Fruit fly (Drosophila melanogaster) whole organism, embryonic: ENCODE results near the gene CG6163.
A peak's percentile ranks its signal among the peaks of the same experiment; 100 is the strongest.

Experiments
- Adf1 ChIP-seq: fragments of 200-800 bp; sonication (Bioruptor generic); IDR thresholded peaks from 2 replicates; pipeline ENCODE4 v1.3.6; 2022; ENCODE audit warnings: missing biosample characterization, missing genetic modification characterization
- Atf-2 ChIP-seq: fragments of 200-800 bp; sonication (Bioruptor generic); optimal IDR thresholded peaks from 2 replicates; lab custom pipeline; 2016; ENCODE audit warnings: missing biosample characterization, missing genetic modification characterization
- BEAF-32 ChIP-seq: fragments of 200-800 bp; sonication (Bioruptor generic); optimal IDR thresholded peaks from 3 replicates; lab custom pipeline; 2017; ENCODE audit warnings: missing biosample characterization, missing genetic modification characterization, mild to moderate bottlenecking, moderate library complexity, missing genetic modification reagents
- CG10267 ChIP-seq: fragments of 200-800 bp; sonication (Bioruptor generic); optimal IDR thresholded peaks from 2 replicates; lab custom pipeline; 2018; ENCODE audit warnings: missing biosample characterization, mild to moderate bottlenecking, missing genetic modification characterization, moderate library complexity
- CG10274 ChIP-seq: fragments of 200-800 bp; sonication (Bioruptor generic); optimal IDR thresholded peaks from 3 replicates; lab custom pipeline; 2017; ENCODE audit warnings: missing biosample characterization, mild to moderate bottlenecking, missing genetic modification characterization
- CG10321 ChIP-seq: fragments of 200-800 bp; sonication (Bioruptor generic); IDR thresholded peaks from 2 replicates; pipeline ENCODE4 v1.3.6; 2022; ENCODE audit warnings: missing biosample characterization, missing genetic modification characterization
- CG11398 ChIP-seq: fragments of 200-800 bp; sonication (Bioruptor generic); optimal IDR thresholded peaks from 2 replicates; lab custom pipeline; 2016; ENCODE audit warnings: missing biosample characterization, missing genetic modification characterization
- CG11504 ChIP-seq: fragments of 200-800 bp; sonication (Bioruptor generic); optimal IDR thresholded peaks from 3 replicates; lab custom pipeline; 2019; ENCODE audit warnings: missing biosample characterization, mild to moderate bottlenecking, missing genetic modification characterization, moderate library complexity
- CG11696 ChIP-seq: fragments of 200-800 bp; sonication (Bioruptor generic); IDR thresholded peaks from 2 replicates; pipeline ENCODE4 v1.3.6; 2022; ENCODE audit warnings: missing biosample characterization, missing genetic modification characterization
- CG15514 ChIP-seq: fragments of 200-800 bp; sonication (Bioruptor generic); optimal IDR thresholded peaks from 3 replicates; lab custom pipeline; 2017; ENCODE audit warnings: missing biosample characterization, missing genetic modification characterization, mild to moderate bottlenecking, moderate library complexity, missing genetic modification reagents
- CG17385 ChIP-seq: fragments of 200-800 bp; sonication (Bioruptor generic); optimal IDR thresholded peaks from 3 replicates; lab custom pipeline; 2018; ENCODE audit warnings: missing biosample characterization, mild to moderate bottlenecking, missing genetic modification characterization
- CG18011 ChIP-seq: fragments of 200-800 bp; sonication (Bioruptor generic); optimal IDR thresholded peaks from 2 replicates; lab custom pipeline; 2017; ENCODE audit warnings: missing biosample characterization, missing genetic modification characterization, mild to moderate bottlenecking, moderate library complexity, missing genotype
- CG18599 ChIP-seq: fragments of 200-800 bp; sonication (Bioruptor generic); optimal IDR thresholded peaks from 3 replicates; lab custom pipeline; 2017; ENCODE audit warnings: missing biosample characterization, missing genetic modification characterization, mild to moderate bottlenecking, moderate library complexity, missing genetic modification reagents
- CG18764 ChIP-seq: fragments of 200-800 bp; sonication (Bioruptor generic); optimal IDR thresholded peaks from 3 replicates; lab custom pipeline; 2016; ENCODE audit warnings: missing biosample characterization, missing genetic modification characterization
- CG32767 ChIP-seq: fragments of 200-800 bp; sonication (Bioruptor generic); IDR thresholded peaks from 2 replicates; pipeline ENCODE4 v1.3.6; 2022; ENCODE audit warnings: missing biosample characterization, missing genetic modification characterization
- CG3281 ChIP-seq: fragments of 200-800 bp; sonication (Bioruptor generic); optimal IDR thresholded peaks from 3 replicates; lab custom pipeline; 2017; ENCODE audit warnings: missing biosample characterization, mild to moderate bottlenecking, missing genetic modification characterization
- CG33213 ChIP-seq: fragments of 200-800 bp; sonication (Bioruptor generic); optimal IDR thresholded peaks from 3 replicates; lab custom pipeline; 2016; ENCODE audit warnings: missing biosample characterization, missing genetic modification characterization
- CG34376 ChIP-seq: fragments of 200-800 bp; sonication (Bioruptor generic); optimal IDR thresholded peaks from 2 replicates; lab custom pipeline; 2018; ENCODE audit warnings: missing biosample characterization, mild to moderate bottlenecking, missing genetic modification characterization
- CG8290 ChIP-seq, 3 experiments: fragments of 200-800 bp; sonication (Bioruptor generic); optimal IDR thresholded peaks; 2 replicates each; lab custom pipeline; 2016 to 2019; ENCODE audit warnings: missing biosample characterization in 3 of 3, missing genetic modification characterization in 3 of 3, mild to moderate bottlenecking in 2 of 3, moderate library complexity in 1 of 3
- CG8359 ChIP-seq: fragments of 200-800 bp; sonication (Bioruptor generic); optimal IDR thresholded peaks from 2 replicates; lab custom pipeline; 2017; ENCODE audit warnings: missing biosample characterization, mild to moderate bottlenecking, missing genetic modification characterization, borderline replicate concordance
- CG9437 ChIP-seq: fragments of 200-800 bp; sonication (Bioruptor generic); optimal IDR thresholded peaks from 2 replicates; lab custom pipeline; 2018; ENCODE audit warnings: missing biosample characterization, mild to moderate bottlenecking, missing genetic modification characterization
- CkIIα-i1 ChIP-seq: fragments of 200-800 bp; sonication (Bioruptor generic); IDR thresholded peaks from 2 replicates; pipeline ENCODE4 v1.3.6; 2022; ENCODE audit warnings: missing biosample characterization, missing genetic modification characterization
- CrebB ChIP-seq: fragments of 200-800 bp; sonication (Bioruptor generic); optimal IDR thresholded peaks from 3 replicates; lab custom pipeline; 2018; ENCODE audit warnings: missing biosample characterization, mild to moderate bottlenecking, missing genetic modification characterization
- Gsc ChIP-seq: fragments of 200-800 bp; sonication (Bioruptor generic); IDR thresholded peaks from 2 replicates; pipeline ENCODE4 v1.3.6; 2022; ENCODE audit warnings: missing biosample characterization, missing genetic modification characterization
- H15 ChIP-seq: fragments of 200-800 bp; sonication (Bioruptor generic); IDR thresholded peaks from 3 replicates; pipeline ENCODE4 v1.3.6; 2022; ENCODE audit warnings: missing biosample characterization, missing genetic modification characterization
- HLHmδ ChIP-seq: fragments of 200-800 bp; sonication (Bioruptor generic); optimal IDR thresholded peaks from 2 replicates; lab custom pipeline; 2018; ENCODE audit warnings: missing biosample characterization, mild to moderate bottlenecking, missing genetic modification characterization, moderate library complexity
- Hey ChIP-seq: fragments of 200-800 bp; sonication (Bioruptor generic); optimal IDR thresholded peaks from 3 replicates; lab custom pipeline; 2018; ENCODE audit warnings: missing biosample characterization, mild to moderate bottlenecking, missing genetic modification characterization
- Hr39 ChIP-seq: fragments of >200 bp; optimal IDR thresholded peaks from 2 replicates; lab custom pipeline; 2017
- NC2α ChIP-seq: fragments of 200-800 bp; sonication (Bioruptor generic); optimal IDR thresholded peaks from 2 replicates; lab custom pipeline; 2016; ENCODE audit warnings: missing biosample characterization, missing genetic modification characterization
- Neu2 ChIP-seq: fragments of 200-800 bp; sonication (Bioruptor generic); optimal IDR thresholded peaks from 3 replicates; lab custom pipeline; 2016; ENCODE audit warnings: missing biosample characterization, missing genetic modification characterization, borderline replicate concordance
- Nf-YB ChIP-seq: fragments of 200-800 bp; sonication (Bioruptor generic); optimal IDR thresholded peaks from 3 replicates; lab custom pipeline; 2019; ENCODE audit warnings: missing biosample characterization, mild to moderate bottlenecking, missing genetic modification characterization, moderate library complexity
- Oaz ChIP-seq: fragments of 200-800 bp; sonication (Bioruptor generic); IDR thresholded peaks from 2 replicates; pipeline ENCODE4 v1.3.6; 2022; ENCODE audit warnings: missing biosample characterization, missing genetic modification characterization
- Ptx1 ChIP-seq: fragments of 200-800 bp; sonication (Bioruptor generic); IDR thresholded peaks from 2 replicates; pipeline ENCODE4 v1.3.6; 2022; ENCODE audit warnings: missing biosample characterization, missing genetic modification characterization
- Sox100B ChIP-seq: fragments of 200-800 bp; sonication (Bioruptor generic); optimal IDR thresholded peaks from 3 replicates; lab custom pipeline; 2018; ENCODE audit warnings: missing biosample characterization, mild to moderate bottlenecking, missing genetic modification characterization
- Stat92E ChIP-seq, 3 experiments: fragments of >200 bp in 2 of 3; fragments of 200-800 bp in 1 of 3; sonication (Bioruptor generic) in 1 of 3; optimal IDR thresholded peaks; 2 replicates each; lab custom pipeline; 2017 to 2019; ENCODE audit warnings: missing biosample characterization in 3 of 3, missing genetic modification characterization in 3 of 3, mild to moderate bottlenecking in 1 of 3, moderate library complexity in 1 of 3
- YL-1 ChIP-seq: fragments of 200-800 bp; sonication (Bioruptor generic); optimal IDR thresholded peaks from 3 replicates; lab custom pipeline; 2017; ENCODE audit warnings: missing biosample characterization, mild to moderate bottlenecking, missing genetic modification characterization
- caup ChIP-seq: fragments of 200-800 bp; sonication (Bioruptor generic); optimal IDR thresholded peaks from 3 replicates; lab custom pipeline; 2017; ENCODE audit warnings: missing biosample characterization, mild to moderate bottlenecking, missing genetic modification characterization, moderate library complexity; ENCODE audit not compliant: severe bottlenecking
- dmrt11E ChIP-seq: fragments of 200-800 bp; sonication (Bioruptor generic); optimal IDR thresholded peaks from 3 replicates; lab custom pipeline; 2018; ENCODE audit warnings: missing biosample characterization, mild to moderate bottlenecking, missing genetic modification characterization, moderate library complexity
- dysf ChIP-seq: fragments of 200-800 bp; sonication (Bioruptor generic); IDR thresholded peaks from 3 replicates; pipeline ENCODE4 v1.3.6; 2022; ENCODE audit warnings: missing biosample characterization, missing genetic modification characterization
- ems ChIP-seq: fragments of 200-800 bp; sonication (Bioruptor generic); optimal IDR thresholded peaks from 3 replicates; lab custom pipeline; 2016; ENCODE audit warnings: missing biosample characterization, missing genetic modification characterization
- esg ChIP-seq: fragments of 200-800 bp; sonication (Bioruptor generic); conservative IDR thresholded peaks from 2 replicates; pipeline ENCODE4 v1.3.6; 2022; ENCODE audit warnings: missing biosample characterization, missing genetic modification characterization
- gcm2 ChIP-seq: fragments of 200-800 bp; sonication (Bioruptor generic); optimal IDR thresholded peaks from 2 replicates; lab custom pipeline; 2016; ENCODE audit warnings: missing biosample characterization, missing genetic modification characterization
- lbe ChIP-seq: fragments of 200-800 bp; sonication (Bioruptor generic); optimal IDR thresholded peaks from 2 replicates; lab custom pipeline; 2016; ENCODE audit warnings: missing biosample characterization, mild to moderate bottlenecking, missing genetic modification characterization
- odd ChIP-seq: fragments of 200-800 bp; sonication (Bioruptor generic); optimal IDR thresholded peaks from 2 replicates; lab custom pipeline; 2017; ENCODE audit warnings: missing biosample characterization, mild to moderate bottlenecking, missing genetic modification characterization
- org-1 ChIP-seq: fragments of 200-800 bp; sonication (Bioruptor generic); optimal IDR thresholded peaks from 2 replicates; lab custom pipeline; 2017; ENCODE audit warnings: missing biosample characterization, missing genetic modification characterization
- ranshi ChIP-seq: fragments of 200-800 bp; sonication (Bioruptor generic); IDR thresholded peaks from 2 replicates; pipeline ENCODE4 v1.3.6; 2022; ENCODE audit warnings: missing biosample characterization, missing genetic modification characterization
- tx ChIP-seq: fragments of 200-800 bp; sonication (Bioruptor generic); optimal IDR thresholded peaks from 2 replicates; lab custom pipeline; 2016; ENCODE audit warnings: missing biosample characterization, missing genetic modification characterization

The CG6163 gene

dm6 chr3L:11350680-11351665 lies 13.7 kb downstream of the CG6163 start (continued):
- TF ChIP-seq Ptx1 (GFP tag; lab: Robert Waterston, UW) (peak; percentile 44; the same call in 1 of the 2 replicates), CG10267 (tag; lab: Kevin White, UChicago) (peak; percentile 63), Hr39 (no peak), BEAF-32 (GFP tag; lab: Kevin White, UChicago) (no peak), Adf1 (GFP tag; lab: Robert Waterston, UW) (peak; percentile 33; the same call in 1 of the 2 replicates), CG11696 (GFP tag; lab: Robert Waterston, UW) (peak; percentile 42; the same call in 1 of the 2 replicates), CG15514 (GFP tag; lab: Kevin White, UChicago) (peak; percentile 1), Oaz (GFP tag; lab: Robert Waterston, UW) (no peak), CG10274 (GFP tag; lab: Kevin White, UChicago) (no peak), Nf-YB (GFP tag; lab: Kevin White, UChicago) (peak; percentile 62), CG8290 (GFP tag; optimal IDR thresholded peaks at IDR 0.05; lab: Kevin White, UChicago) (peak; percentile 1), CG8290 (tag; optimal IDR thresholded peaks at IDR 0.05; lab: Kevin White, UChicago) (peak in 1 of 2 experiments; percentile 90), ems (GFP tag; lab: Kevin White, UChicago) (peak; percentile 50), CG11504 (peak; percentile 77), CG18599 (no peak), CG17385 (GFP tag; lab: Kevin White, UChicago) (peak; percentile 55), caup (GFP tag; lab: Kevin White, UChicago) (peak; percentile 15), dysf (GFP tag; lab: Robert Waterston, UW) (0 out of 3 replicates have a peak, but pooled peaks have one; percentile 20), gcm2 (GFP tag; lab: Kevin White, UChicago) (no peak), Neu2 (no peak), Stat92E (GFP tag; optimal IDR thresholded peaks at IDR 0.05; lab: Kevin White, UChicago) (no peak), CG34376 (no peak), H15 (GFP tag; lab: Robert Waterston, UW) (no peak), lbe (GFP tag; lab: Kevin White, UChicago) (no peak), ranshi (GFP tag; lab: Robert Waterston, UW) (peak; percentile 27; the same call in 1 of the 2 replicates), CG11398 (GFP tag; lab: Kevin White, UChicago) (no peak), CkIIα-i1 (GFP tag; lab: Robert Waterston, UW) (no peak), HLHmδ (peak; percentile 31), org-1 (no peak), Atf-2 (GFP tag; lab: Kevin White, UChicago) (no peak), CrebB (tag; lab: Kevin White, UChicago) (peak; percentile 49), tx (GFP tag; lab: Kevin White, UChicago) (no peak), CG32767 (GFP tag; lab: Robert Waterston, UW) (0 out of 2 replicates have a peak, but pooled peaks have one; percentile 17), CG33213 (GFP tag; lab: Kevin White, UChicago) (no peak), CG9437 (GFP tag; lab: Kevin White, UChicago) (peak; percentile 80), CG10321 (GFP tag; lab: Robert Waterston, UW) (no peak), Gsc (no peak), esg (peak; percentile 65), CG8359 (no peak), YL-1 (GFP tag; lab: Kevin White, UChicago) (no peak), Sox100B (GFP tag; lab: Kevin White, UChicago) (peak; percentile 66), NC2α (GFP tag; lab: Kevin White, UChicago) (no peak), CG18011 (GFP tag; lab: Kevin White, UChicago) (no peak), CG3281 (GFP tag; lab: Kevin White, UChicago) (peak; percentile 59), Hey (tag; lab: Kevin White, UChicago) (no peak), CG18764 (no peak), dmrt11E (tag; lab: Kevin White, UChicago) (peak; percentile 85), odd (peak; percentile 69)
